Worm (Caenorhabditis elegans) whole organism, midembryonic: ENCODE data around the gene T03G6.3.

ENCODE experiments used
- T22C8.4 ChIP-seq: fragments of 200-800 bp; sonication (Bioruptor generic); IDR thresholded peaks from 2 replicates; pipeline ENCODE4 v1.3.6; 2022; ENCODE audit warnings: missing genetic modification characterization, missing compliant biosample characterization
- cog-1 ChIP-seq: sonication (generic microtip); optimal IDR thresholded peaks from 2 replicates; lab custom pipeline; 2016; ENCODE audit warnings: missing genetic modification characterization, missing compliant biosample characterization
- flt-1 ChIP-seq: fragments of 200-800 bp; sonication (Bioruptor generic); IDR thresholded peaks from 2 replicates; pipeline ENCODE4 v1.3.6; 2022; ENCODE audit warnings: missing genetic modification characterization, missing compliant biosample characterization
- klf-2 ChIP-seq: fragments of 200-800 bp; sonication (Bioruptor generic); conservative IDR thresholded peaks from 2 replicates; pipeline ENCODE4 v1.3.6; 2022; ENCODE audit warnings: missing genetic modification reagents, missing genetic modification characterization, missing compliant biosample characterization
- med-1 ChIP-seq: sonication (generic microtip); optimal IDR thresholded peaks from 2 replicates; lab custom pipeline; 2017; ENCODE audit warnings: missing genetic modification characterization, mild to moderate bottlenecking, missing compliant biosample characterization, antibody characterized with exemption, missing genetic modification reagents; ENCODE audit not compliant: insufficient read depth
- ref-1 ChIP-seq: fragments of 200-800 bp; sonication (Bioruptor generic); conservative IDR thresholded peaks from 2 replicates; pipeline ENCODE4 v1.3.6; 2022; ENCODE audit warnings: missing genetic modification reagents, missing genetic modification characterization, missing compliant biosample characterization
- tab-1 ChIP-seq: fragments of 200-800 bp; sonication (Bioruptor generic); IDR thresholded peaks from 2 replicates; pipeline ENCODE4 v1.3.6; 2022; ENCODE audit warnings: missing genetic modification characterization, missing compliant biosample characterization
- ztf-23 ChIP-seq: fragments of 200-800 bp; sonication (Bioruptor generic); IDR thresholded peaks from 2 replicates; pipeline ENCODE4 v1.3.6; 2022; ENCODE audit warnings: missing genetic modification reagents, missing genetic modification characterization, missing compliant biosample characterization

DNA sequence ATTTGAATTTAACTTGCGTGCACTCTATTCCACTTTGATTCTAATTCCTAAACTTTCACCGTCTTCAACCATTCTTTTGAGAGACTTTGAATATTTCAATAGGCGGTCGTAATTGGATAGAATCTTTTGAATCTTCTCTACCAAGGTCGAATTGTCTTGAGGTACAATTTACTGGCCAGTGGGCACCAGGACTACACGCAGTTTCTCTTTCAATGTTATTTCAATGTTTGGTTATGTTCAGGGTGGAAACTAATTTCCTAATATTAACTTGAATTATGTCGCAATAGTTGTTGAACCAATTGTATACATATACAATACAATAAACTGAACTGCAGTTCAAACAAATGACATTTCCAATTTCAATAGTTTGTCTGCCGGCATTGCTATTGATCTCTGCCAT is 27.5 kb downstream of the T03G6.3 start:
- TF ChIP-seq med-1 (GFP tag; lab: Kevin White, UChicago) = no peak
- no peak for TF ChIP-seq cog-1 (tag; lab: Kevin White, UChicago)
- TF ChIP-seq T22C8.4 (GFP tag; lab: Robert Waterston, UW) = no peak
- TF ChIP-seq tab-1 (GFP tag; lab: Robert Waterston, UW) = no peak
- TF ChIP-seq ztf-23 (GFP tag; lab: Robert Waterston, UW) = no peak
- TF ChIP-seq klf-2 = no peak
- no peak for TF ChIP-seq ref-1
- TF ChIP-seq flt-1 (GFP tag; lab: Robert Waterston, UW) = no peak
